Worm (Caenorhabditis elegans) whole organism, midembryonic: Measurements from ENCODE around the gene C09E7.10.

ENCODE experiments used
- T22C8.4 ChIP-seq: fragments of 200-800 bp; sonication (Bioruptor generic); IDR thresholded peaks from 2 replicates; pipeline ENCODE4 v1.3.6; 2022; ENCODE audit warnings: missing genetic modification characterization, missing compliant biosample characterization
- cog-1 ChIP-seq: sonication (generic microtip); optimal IDR thresholded peaks from 2 replicates; lab custom pipeline; 2016; ENCODE audit warnings: missing genetic modification characterization, missing compliant biosample characterization
- flt-1 ChIP-seq: fragments of 200-800 bp; sonication (Bioruptor generic); IDR thresholded peaks from 2 replicates; pipeline ENCODE4 v1.3.6; 2022; ENCODE audit warnings: missing genetic modification characterization, missing compliant biosample characterization
- klf-2 ChIP-seq: fragments of 200-800 bp; sonication (Bioruptor generic); conservative IDR thresholded peaks from 2 replicates; pipeline ENCODE4 v1.3.6; 2022; ENCODE audit warnings: missing genetic modification reagents, missing genetic modification characterization, missing compliant biosample characterization
- med-1 ChIP-seq: sonication (generic microtip); optimal IDR thresholded peaks from 2 replicates; lab custom pipeline; 2017; ENCODE audit warnings: missing genetic modification characterization, mild to moderate bottlenecking, missing compliant biosample characterization, antibody characterized with exemption, missing genetic modification reagents; ENCODE audit not compliant: insufficient read depth
- ref-1 ChIP-seq: fragments of 200-800 bp; sonication (Bioruptor generic); conservative IDR thresholded peaks from 2 replicates; pipeline ENCODE4 v1.3.6; 2022; ENCODE audit warnings: missing genetic modification reagents, missing genetic modification characterization, missing compliant biosample characterization
- tab-1 ChIP-seq: fragments of 200-800 bp; sonication (Bioruptor generic); IDR thresholded peaks from 2 replicates; pipeline ENCODE4 v1.3.6; 2022; ENCODE audit warnings: missing genetic modification characterization, missing compliant biosample characterization
- ztf-23 ChIP-seq: fragments of 200-800 bp; sonication (Bioruptor generic); IDR thresholded peaks from 2 replicates; pipeline ENCODE4 v1.3.6; 2022; ENCODE audit warnings: missing genetic modification reagents, missing genetic modification characterization, missing compliant biosample characterization
- ztf-29 ChIP-seq: fragments of 200-800 bp; sonication (Bioruptor generic); IDR thresholded peaks from 2 replicates; pipeline ENCODE4 v1.3.6; 2022; ENCODE audit warnings: missing genetic modification reagents, missing genetic modification characterization, missing compliant biosample characterization

C09E7.10 gene

DNA sequence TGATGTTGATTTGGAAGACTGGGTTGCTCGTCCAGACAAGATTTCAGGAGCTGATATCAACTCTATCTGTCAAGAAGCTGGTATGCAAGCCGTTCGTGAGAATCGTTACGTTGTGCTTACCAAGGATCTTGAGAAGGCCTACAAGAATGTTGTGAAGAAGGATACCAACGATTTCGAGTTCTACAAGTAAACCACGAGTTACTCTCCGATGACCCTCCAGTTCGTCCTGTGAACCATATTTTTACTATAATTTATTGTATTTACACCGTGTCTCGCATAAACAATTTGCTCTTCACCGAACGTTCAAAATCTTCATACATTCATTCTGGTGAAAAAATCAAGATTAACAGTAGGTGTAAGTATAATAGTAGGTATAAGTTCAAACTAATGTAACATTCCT, 28.9 kb downstream of the C09E7.10 start:
- no peak for TF ChIP-seq T22C8.4 (GFP tag; lab: Robert Waterston, UW)
- TF ChIP-seq klf-2 (GFP tag; lab: Robert Waterston, UW) = no peak

- no peak for TF ChIP-seq med-1 (GFP tag; lab: Kevin White, UChicago)
- TF ChIP-seq ztf-23 (GFP tag; lab: Robert Waterston, UW) = no peak
- TF ChIP-seq klf-2 (GFP tag; lab: Robert Waterston, UW) = no peak
- no peak for TF ChIP-seq flt-1
- no peak for TF ChIP-seq cog-1 (tag; lab: Kevin White, UChicago)
- no peak for TF ChIP-seq ztf-29 (GFP tag; lab: Robert Waterston, UW)
- no peak for TF ChIP-seq ref-1 (GFP tag; lab: Robert Waterston, UW)
- TF ChIP-seq tab-1 (GFP tag; lab: Robert Waterston, UW) = no peak
- TF ChIP-seq T22C8.4 (GFP tag; lab: Robert Waterston, UW) = no peak
Measured at ce11 chrIII:6489493-6489892, 30.4 kb downstream of the C09E7.10 start, which contains the start of gene rpt-3. Gene rpt-3 (plus strand): TSS chrIII:6489793.

DNA sequence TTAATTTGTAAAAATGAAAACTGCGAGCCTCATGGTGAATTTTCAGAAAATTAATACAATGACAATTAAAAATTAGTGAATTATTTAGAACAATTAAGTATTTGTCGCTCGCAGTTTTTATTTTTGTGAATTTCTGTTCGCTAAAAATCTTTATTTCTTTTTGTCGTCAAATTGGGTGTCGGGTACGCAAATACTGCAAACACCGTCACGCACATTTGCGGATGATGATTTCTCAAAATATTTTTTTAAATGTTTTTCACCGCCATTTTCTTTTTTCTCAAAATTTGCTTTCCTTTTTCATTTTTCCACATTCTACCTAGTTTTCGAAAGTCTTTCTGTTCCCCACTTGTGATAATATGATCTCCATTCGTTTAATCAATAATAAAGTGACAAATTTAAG, 30.9 kb downstream of the C09E7.10 start:
- no peak for TF ChIP-seq klf-2 (GFP tag; lab: Robert Waterston, UW)

DNA sequence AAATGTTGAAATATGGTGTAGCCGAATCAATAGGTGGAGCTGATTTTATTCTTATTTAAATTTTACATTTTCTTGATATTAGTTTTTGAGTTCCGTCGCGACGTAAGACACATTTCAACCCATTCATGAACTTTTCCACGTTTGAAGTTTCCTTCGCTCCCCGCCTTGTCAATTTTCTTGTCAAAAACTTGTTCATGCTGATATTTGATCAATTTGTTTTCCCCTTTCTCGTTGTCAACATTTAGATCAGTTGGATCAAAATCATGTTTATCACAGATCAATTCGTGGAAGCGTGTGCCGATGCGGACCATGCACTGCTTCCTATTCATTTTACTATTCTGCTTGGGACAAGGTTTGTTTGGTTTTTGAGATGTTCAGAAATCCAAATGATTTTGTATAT, 36.9 kb downstream of the C09E7.10 start, which contains the start of gene chtb-2:
Gene chtb-2 (plus strand): TSS at position 301 of the 400 bp plus-strand sequence.
- TF ChIP-seq ztf-29 (GFP tag; lab: Robert Waterston, UW) (no peak), ztf-23 (GFP tag; lab: Robert Waterston, UW) (no peak), med-1 (GFP tag; lab: Kevin White, UChicago) (no peak), ref-1 (GFP tag; lab: Robert Waterston, UW) (no peak), cog-1 (tag; lab: Kevin White, UChicago) (no peak), flt-1 (no peak), T22C8.4 (GFP tag; lab: Robert Waterston, UW) (no peak), klf-2 (GFP tag; lab: Robert Waterston, UW) (no peak), tab-1 (GFP tag; lab: Robert Waterston, UW) (no peak)

ce11 chrIII:6479439-6479838, 40.4 kb downstream of the C09E7.10 start:
- no peak for TF ChIP-seq cog-1 (tag; lab: Kevin White, UChicago)

DNA sequence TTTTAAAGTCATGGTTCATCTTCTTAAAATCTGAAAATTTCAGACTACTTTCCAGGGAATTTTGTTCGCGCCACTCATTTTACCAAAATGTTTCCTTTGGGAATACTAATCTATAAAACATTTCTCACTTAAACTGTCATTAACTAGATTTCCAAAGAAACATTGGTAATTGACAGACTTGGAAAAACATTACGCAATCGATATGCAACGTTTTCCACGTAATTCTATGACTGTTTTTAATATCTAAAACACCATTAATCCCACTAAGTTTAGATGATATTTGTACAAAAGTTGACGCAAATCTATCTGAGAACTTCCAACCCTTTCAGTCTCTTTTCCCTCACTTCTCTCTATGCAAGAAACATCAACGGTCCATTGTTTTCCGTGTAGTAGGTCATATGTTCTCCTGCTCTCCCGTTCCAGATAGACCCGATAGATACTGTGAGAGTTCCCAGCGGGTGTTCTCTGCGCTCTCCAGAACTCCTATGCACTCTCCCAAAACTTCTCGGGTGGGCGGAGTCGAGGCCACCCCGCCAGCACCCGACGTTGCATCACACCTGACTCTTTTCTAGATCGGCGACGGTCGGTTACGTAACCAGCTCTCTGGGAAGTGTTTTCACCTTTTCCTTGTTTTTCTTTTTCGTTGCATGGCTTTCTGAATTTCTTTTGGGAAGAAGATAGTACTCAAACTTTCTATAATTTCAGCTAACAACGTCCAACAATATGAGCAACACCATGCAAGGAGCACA, 41.4 kb downstream of the C09E7.10 start, which contains the start of gene zip-8:
Gene zip-8 (plus strand): TSS at position 700 of the 749 bp plus-strand sequence.
- no peak for TF ChIP-seq T22C8.4 (GFP tag; lab: Robert Waterston, UW)
- no peak for TF ChIP-seq ztf-29 (GFP tag; lab: Robert Waterston, UW)
- no peak for TF ChIP-seq klf-2 (GFP tag; lab: Robert Waterston, UW)
- TF ChIP-seq ref-1 (GFP tag; lab: Robert Waterston, UW) = no peak
- no peak for TF ChIP-seq ztf-23 (GFP tag; lab: Robert Waterston, UW)
- TF ChIP-seq tab-1 (GFP tag; lab: Robert Waterston, UW) = no peak
- no peak for TF ChIP-seq cog-1 (tag; lab: Kevin White, UChicago)
- no peak for TF ChIP-seq flt-1
- no peak for TF ChIP-seq med-1 (GFP tag; lab: Kevin White, UChicago)

DNA sequence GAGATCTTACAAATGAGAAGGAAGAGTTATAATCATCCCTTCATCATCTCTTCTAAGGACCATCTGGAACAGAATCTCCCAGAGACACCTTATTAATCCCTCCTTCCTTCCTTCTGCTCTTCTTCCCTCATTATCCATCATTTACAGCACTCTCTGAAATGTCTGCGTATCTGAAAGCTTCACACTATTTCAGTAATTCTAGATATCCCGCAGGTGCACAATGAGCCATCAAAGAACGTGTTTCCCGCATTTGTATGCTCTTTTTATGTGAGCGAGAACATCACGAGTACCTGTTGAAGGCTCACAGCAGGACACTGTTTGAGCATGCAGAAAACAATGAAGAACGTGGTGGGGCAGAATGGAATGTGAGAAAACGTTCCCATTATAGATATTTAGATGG, 43.5 kb downstream of the C09E7.10 start:
- TF ChIP-seq med-1 (GFP tag; lab: Kevin White, UChicago) = no peak
- TF ChIP-seq ztf-29 (GFP tag; lab: Robert Waterston, UW) = no peak
- no peak for TF ChIP-seq ztf-23 (GFP tag; lab: Robert Waterston, UW)

- TF ChIP-seq klf-2 (GFP tag; lab: Robert Waterston, UW) (no peak), tab-1 (GFP tag; lab: Robert Waterston, UW) (no peak), T22C8.4 (GFP tag; lab: Robert Waterston, UW) (no peak), ztf-29 (GFP tag; lab: Robert Waterston, UW) (no peak), ref-1 (GFP tag; lab: Robert Waterston, UW) (no peak), med-1 (GFP tag; lab: Kevin White, UChicago) (no peak), cog-1 (tag; lab: Kevin White, UChicago) (no peak), ztf-23 (GFP tag; lab: Robert Waterston, UW) (no peak), flt-1 (no peak)
Measured at ce11 chrIII:6471451-6471850, 48.4 kb downstream of the C09E7.10 start, which contains the start of gene wht-6. Gene wht-6 (plus strand): TSS chrIII:6471751.
